Worm (Caenorhabditis elegans) whole organism, midembryonic: ENCODE measurements around the gene F22F7.3.
"Not testable (repeated sequence)": the region's sequence is repeated elsewhere in the genome, so short reads cannot be mapped to it uniquely, and the experiment has no call there.

ENCODE experiments used
- T22C8.4 ChIP-seq: fragments of 200-800 bp; sonication (Bioruptor generic); IDR thresholded peaks from 2 replicates; pipeline ENCODE4 v1.3.6; 2022; ENCODE audit warnings: missing genetic modification characterization, missing compliant biosample characterization
- cog-1 ChIP-seq: sonication (generic microtip); optimal IDR thresholded peaks from 2 replicates; lab custom pipeline; 2016; ENCODE audit warnings: missing genetic modification characterization, missing compliant biosample characterization
- flt-1 ChIP-seq: fragments of 200-800 bp; sonication (Bioruptor generic); IDR thresholded peaks from 2 replicates; pipeline ENCODE4 v1.3.6; 2022; ENCODE audit warnings: missing genetic modification characterization, missing compliant biosample characterization
- klf-2 ChIP-seq: fragments of 200-800 bp; sonication (Bioruptor generic); conservative IDR thresholded peaks from 2 replicates; pipeline ENCODE4 v1.3.6; 2022; ENCODE audit warnings: missing genetic modification reagents, missing genetic modification characterization, missing compliant biosample characterization
- med-1 ChIP-seq: sonication (generic microtip); optimal IDR thresholded peaks from 2 replicates; lab custom pipeline; 2017; ENCODE audit warnings: missing genetic modification characterization, mild to moderate bottlenecking, missing compliant biosample characterization, antibody characterized with exemption, missing genetic modification reagents; ENCODE audit not compliant: insufficient read depth
- ref-1 ChIP-seq: fragments of 200-800 bp; sonication (Bioruptor generic); conservative IDR thresholded peaks from 2 replicates; pipeline ENCODE4 v1.3.6; 2022; ENCODE audit warnings: missing genetic modification reagents, missing genetic modification characterization, missing compliant biosample characterization
- ztf-29 ChIP-seq: fragments of 200-800 bp; sonication (Bioruptor generic); IDR thresholded peaks from 2 replicates; pipeline ENCODE4 v1.3.6; 2022; ENCODE audit warnings: missing genetic modification reagents, missing genetic modification characterization, missing compliant biosample characterization

ce11 chrV:2085745-2086267 is 24.7 kb upstream of the F22F7.3 start, which contains the start of gene F36F12.3:
- not testable (repeated sequence) for TF ChIP-seq ztf-29 (GFP tag; lab: Robert Waterston, UW); klf-2 (GFP tag; lab: Robert Waterston, UW); cog-1 (tag; lab: Kevin White, UChicago); ref-1 (GFP tag; lab: Robert Waterston, UW); T22C8.4 (GFP tag; lab: Robert Waterston, UW); flt-1 (GFP tag; lab: Robert Waterston, UW); med-1 (GFP tag; lab: Kevin White, UChicago)
